Fruit fly (Drosophila melanogaster) whole organism, adult: ENCODE results near the gene comm.

Experiments used
- CG11617 ChIP-seq: fragments of 200-800 bp; sonication (Bioruptor generic); optimal IDR thresholded peaks from 2 replicates; lab custom pipeline; 2017; ENCODE audit warnings: mild to moderate bottlenecking, missing biosample characterization, missing genetic modification reagents, missing genetic modification characterization
- CG1620 ChIP-seq: fragments of 200-800 bp; sonication (Bioruptor generic); optimal IDR thresholded peaks from 2 replicates; lab custom pipeline; 2016; ENCODE audit warnings: missing biosample characterization, missing genetic modification characterization
- CG33017 ChIP-seq: fragments of 200-800 bp; sonication (Bioruptor generic); optimal IDR thresholded peaks from 2 replicates; lab custom pipeline; 2018; ENCODE audit warnings: missing biosample characterization, mild to moderate bottlenecking, missing genetic modification characterization, moderate library complexity
- CG7045 ChIP-seq: fragments of 200-800 bp; sonication (Bioruptor generic); optimal IDR thresholded peaks from 2 replicates; lab custom pipeline; 2017; ENCODE audit warnings: missing biosample characterization, mild to moderate bottlenecking, missing genetic modification characterization
- Crg-1 ChIP-seq: fragments of 200-800 bp; sonication (Bioruptor generic); optimal IDR thresholded peaks from 2 replicates; lab custom pipeline; 2016; ENCODE audit warnings: missing biosample characterization, missing genetic modification characterization
- cnc ChIP-seq, 2 experiments: fragments of >200 bp; optimal IDR thresholded peaks; 2 replicates each; lab custom pipeline; 2017
- kay ChIP-seq: fragments of 200-800 bp; sonication (Bioruptor generic); peaks from one replicate; lab custom pipeline; 2016; ENCODE audit warnings: missing biosample characterization, missing genetic modification characterization, borderline replicate concordance
- ovo ChIP-seq: fragments of 200-800 bp; sonication (Bioruptor generic); optimal IDR thresholded peaks from 2 replicates; lab custom pipeline; 2016; ENCODE audit warnings: missing biosample characterization, missing genetic modification characterization
- tj ChIP-seq: fragments of 200-800 bp; sonication (Bioruptor generic); optimal IDR thresholded peaks from 3 replicates; lab custom pipeline; 2017; ENCODE audit warnings: missing biosample characterization, mild to moderate bottlenecking, missing genetic modification characterization, moderate library complexity
- toe ChIP-seq: fragments of 200-800 bp; sonication (Bioruptor generic); optimal IDR thresholded peaks from 2 replicates; lab custom pipeline; 2016; ENCODE audit warnings: missing biosample characterization, missing genetic modification characterization

DNA sequence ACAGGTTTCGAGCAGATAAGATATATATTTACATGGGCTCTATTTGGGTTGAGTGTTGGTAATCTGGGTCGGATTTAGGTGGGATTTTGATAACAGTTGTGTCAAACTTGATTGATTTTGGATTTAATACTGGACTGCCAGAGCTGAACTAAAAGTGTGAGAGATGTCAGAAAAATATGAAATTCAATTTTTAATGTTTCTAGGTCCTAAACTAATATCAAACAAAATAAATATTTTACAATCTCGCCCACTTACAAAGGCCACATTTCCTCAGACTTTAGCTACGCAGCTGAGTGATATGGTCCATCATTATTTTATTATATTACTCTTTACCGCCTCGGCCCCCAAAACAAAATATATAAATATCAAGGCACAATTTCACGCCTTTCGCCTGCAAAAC, 1.4 kb downstream of the comm start:
- no peak for TF ChIP-seq tj (GFP tag; lab: Kevin White, UChicago)
- TF ChIP-seq kay (GFP tag; lab: Kevin White, UChicago) = no peak
- TF ChIP-seq CG1620 (GFP tag; lab: Kevin White, UChicago) = no peak
- no peak for TF ChIP-seq ovo
- no peak for TF ChIP-seq cnc (optimal IDR thresholded peaks at IDR 0.05; lab: Kevin White, UChicago)
- no peak for TF ChIP-seq Crg-1
- no peak for TF ChIP-seq CG11617 (GFP tag; lab: Kevin White, UChicago)
- TF ChIP-seq CG7045 (GFP tag; lab: Kevin White, UChicago) = no peak
- TF ChIP-seq CG33017 = no peak
- no peak for TF ChIP-seq toe (GFP tag; lab: Kevin White, UChicago)
